Fruit fly (Drosophila melanogaster) Kc167 (cell line): ENCODE data around the gene CG45045.

Source experiments
- Myc ChIP-seq: fragments of >200 bp; optimal IDR thresholded peaks from 2 replicates; lab custom pipeline; 2017; ENCODE audit warnings: missing external identifiers
- Sin3A ChIP-seq: fragments of >200 bp; optimal IDR thresholded peaks from 2 replicates; lab custom pipeline; 2018; ENCODE audit warnings: missing external identifiers
- h ChIP-seq: fragments of >200 bp; optimal IDR thresholded peaks from 3 replicates; lab custom pipeline; 2018; ENCODE audit warnings: missing external identifiers
- insv ChIP-seq: fragments of >200 bp; optimal IDR thresholded peaks from 3 replicates; lab custom pipeline; 2018; ENCODE audit warnings: missing external identifiers
- psq ChIP-seq: fragments of >200 bp; optimal IDR thresholded peaks from 2 replicates; lab custom pipeline; 2017; ENCODE audit warnings: missing external identifiers
- ttk ChIP-seq: sonication (Bioruptor generic); optimal IDR thresholded peaks from 2 replicates; lab custom pipeline; 2017; ENCODE audit warnings: missing external identifiers

Gene CG45045

dm6 chr3R:17709623-17710145, 42.3 kb downstream of the CG45045 start:
- TF ChIP-seq h (lab: Kevin White, UChicago) (no peak), Myc (lab: Kevin White, UChicago) (no peak), insv (lab: Kevin White, UChicago) (no peak), ttk (no peak), Sin3A (no peak), psq (lab: Kevin White, UChicago) (no peak)

- TF ChIP-seq Myc (lab: Kevin White, UChicago) (no peak), h (lab: Kevin White, UChicago) (no peak), insv (lab: Kevin White, UChicago) (no peak), psq (lab: Kevin White, UChicago) (no peak), ttk (no peak), Sin3A (no peak)
Observed at dm6 chr3R:17710418-17710817, 43.0 kb downstream of the CG45045 start.

- TF ChIP-seq psq (lab: Kevin White, UChicago) (no peak), ttk (no peak), insv (lab: Kevin White, UChicago) (no peak), h (lab: Kevin White, UChicago) (no peak), Sin3A (no peak), Myc (lab: Kevin White, UChicago) (no peak)
Observed at dm6 chr3R:17710900-17711645, 43.7 kb downstream of the CG45045 start.

dm6 chr3R:17711646-17711975, 44.2 kb downstream of the CG45045 start:
- TF ChIP-seq Myc (lab: Kevin White, UChicago) = no peak
- TF ChIP-seq h (lab: Kevin White, UChicago) = no peak

dm6 chr3R:17712623-17713521, 45.5 kb downstream of the CG45045 start:
- TF ChIP-seq h (lab: Kevin White, UChicago) (no peak), ttk (no peak), Myc (lab: Kevin White, UChicago) (no peak), insv (lab: Kevin White, UChicago) (no peak), Sin3A (no peak), psq (lab: Kevin White, UChicago) (no peak)

- TF ChIP-seq Myc (lab: Kevin White, UChicago) (no peak), psq (lab: Kevin White, UChicago) (no peak), ttk (no peak), Sin3A (no peak), h (lab: Kevin White, UChicago) (no peak), insv (lab: Kevin White, UChicago) (no peak)
Observed at dm6 chr3R:17714370-17714769, 47.0 kb downstream of the CG45045 start.

- TF ChIP-seq Sin3A (no peak), Myc (lab: Kevin White, UChicago) (no peak), h (lab: Kevin White, UChicago) (no peak), insv (lab: Kevin White, UChicago) (no peak), ttk (no peak), psq (lab: Kevin White, UChicago) (no peak)
Observed at dm6 chr3R:17714773-17715344, 47.5 kb downstream of the CG45045 start.

dm6 chr3R:17716858-17717596, 49.7 kb downstream of the CG45045 start:
- TF ChIP-seq Sin3A (no peak), insv (lab: Kevin White, UChicago) (no peak), psq (lab: Kevin White, UChicago) (no peak), ttk (no peak), h (lab: Kevin White, UChicago) (no peak), Myc (lab: Kevin White, UChicago) (no peak)
